Fruit fly (Drosophila melanogaster): ENCODE data around the gene CG34124.

The CG34124 gene

DNA sequence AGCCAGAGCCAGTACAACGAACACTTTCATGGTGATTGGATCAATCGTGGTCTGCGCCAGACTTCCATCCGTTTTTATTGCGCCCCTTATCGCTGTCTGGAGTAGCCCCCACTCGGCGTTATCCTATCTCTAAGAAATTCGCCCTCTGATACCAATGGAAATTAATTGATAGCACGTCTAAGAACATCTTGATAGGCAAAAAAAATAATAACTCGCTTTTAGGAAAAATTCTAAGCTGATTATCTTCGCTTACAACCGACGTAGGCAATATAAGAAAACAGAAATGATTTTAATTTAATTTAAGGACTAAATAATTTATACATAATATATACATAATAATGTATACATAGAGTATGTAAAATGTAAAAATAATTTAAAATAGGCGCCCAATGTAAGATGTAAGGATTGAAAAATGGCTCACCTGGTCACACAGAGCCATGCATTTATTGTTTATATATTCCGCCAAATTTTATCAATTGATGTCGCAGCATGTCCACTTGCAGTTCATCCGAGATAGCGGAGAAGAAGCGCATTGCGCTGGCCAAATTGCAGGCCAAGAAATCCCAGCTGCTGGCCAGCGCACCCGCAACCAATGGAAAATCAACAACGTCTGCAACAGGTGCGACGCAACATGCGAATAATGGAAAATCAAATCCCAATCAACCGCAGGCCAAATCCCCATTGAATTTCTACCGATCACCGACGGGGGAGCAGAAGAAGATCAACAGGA lies 3.0 kb upstream of the CG34124 start, which contains the start of the genes Jon25Bi and Marcal1 (continued):
- TF ChIP-seq croc (GFP tag; conservative IDR thresholded peaks at IDR 0.05): no peak
- TF ChIP-seq CG15601 (tag; optimal IDR thresholded peaks at IDR 0.05): no peak
- no peak for TF ChIP-seq unpg (GFP tag; optimal IDR thresholded peaks at IDR 0.05)
- TF ChIP-seq CG11723 (GFP tag; optimal IDR thresholded peaks at IDR 0.05): no peak
- no peak for TF ChIP-seq sqz (GFP tag; optimal IDR thresholded peaks at IDR 0.05)
- TF ChIP-seq CG9797 (GFP tag; optimal IDR thresholded peaks at IDR 0.05): peak; percentile 43
- TF ChIP-seq stwl (tag; optimal IDR thresholded peaks at IDR 0.05): peak; percentile 55
- no peak for TF ChIP-seq jumu (GFP tag; optimal IDR thresholded peaks at IDR 0.05)
- peak; percentile 0 for TF ChIP-seq MESR4 (GFP tag; optimal IDR thresholded peaks at IDR 0.05)
- no peak for TF ChIP-seq hbn (GFP tag; IDR thresholded peaks at IDR 0.05; ENCODE audit: partially characterized antibody)
- no peak for TF ChIP-seq ab (GFP tag; optimal IDR thresholded peaks at IDR 0.05)
- peak; percentile 44 for TF ChIP-seq grn (GFP tag; optimal IDR thresholded peaks at IDR 0.05)
- no peak for TF ChIP-seq NC2α (GFP tag; optimal IDR thresholded peaks at IDR 0.05)
- no peak for TF ChIP-seq wor (GFP tag; IDR thresholded peaks at IDR 0.05)
- TF ChIP-seq gce (GFP tag; IDR thresholded peaks at IDR 0.05): no peak
- TF ChIP-seq crp (GFP tag; optimal IDR thresholded peaks at IDR 0.05): peak in 1 of 2 experiments; percentile 65
- no peak for TF ChIP-seq PHDP (tag; optimal IDR thresholded peaks at IDR 0.05)
- no peak for TF ChIP-seq CG13123 (GFP tag; optimal IDR thresholded peaks at IDR 0.05)
- TF ChIP-seq pzg (GFP tag; optimal IDR thresholded peaks at IDR 0.05): peak; percentile 21
- TF ChIP-seq E2f2 (GFP tag; IDR thresholded peaks at IDR 0.05): peak; percentile 82
- no peak for TF ChIP-seq CG14014 (GFP tag; IDR thresholded peaks at IDR 0.05)
- TF ChIP-seq CG2678 (tag; optimal IDR thresholded peaks at IDR 0.05): no peak

DNA sequence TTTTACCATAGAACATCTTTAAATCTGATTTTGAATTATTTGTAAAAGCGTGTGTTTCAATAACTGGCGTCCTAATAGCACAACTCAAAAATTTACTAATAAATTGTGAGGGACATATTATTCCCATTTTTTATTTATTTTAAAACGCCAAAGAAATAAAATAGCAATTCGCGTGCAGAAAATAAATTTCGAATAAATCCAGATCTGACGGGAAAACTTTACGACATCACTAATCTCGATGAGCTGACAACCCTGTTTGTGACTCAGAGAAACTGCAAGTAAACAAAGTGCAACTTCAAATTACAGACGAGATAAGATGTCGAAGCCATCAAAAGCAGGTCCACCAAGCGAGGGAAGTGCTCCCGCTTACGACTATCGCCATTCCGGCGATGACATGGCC lies 7.2 kb downstream of the CG34124 start, which contains the start of gene CG34125:
Gene CG34125 (plus strand): TSS at position 254 of the 400 bp plus-strand sequence.
- TF ChIP-seq MESR4 (GFP tag; optimal IDR thresholded peaks at IDR 0.05) (peak; percentile 13), Ssrp (tag; optimal IDR thresholded peaks at IDR 0.05) (no peak), CG14860 (GFP tag; IDR thresholded peaks at IDR 0.05; ENCODE audit: partially characterized antibody) (no peak), CG18476 (GFP tag; optimal IDR thresholded peaks at IDR 0.05) (no peak), row (GFP tag; IDR thresholded peaks at IDR 0.05) (peak; percentile 86), kay (GFP tag; optimal IDR thresholded peaks at IDR 0.05) (peak; percentile 97), pan (optimal IDR thresholded peaks at IDR 0.05) (no peak), pan (GFP tag; optimal IDR thresholded peaks at IDR 0.05 in 1 of 2, IDR thresholded peaks at IDR 0.05 in 1 of 2) (peak in 1 of 2 experiments; percentile 32), HmgZ (tag; optimal IDR thresholded peaks at IDR 0.05) (peak; percentile 13), E2f2 (GFP tag; IDR thresholded peaks at IDR 0.05) (0 out of 2 replicates have a peak, but pooled peaks have one; percentile 22), CG15514 (GFP tag; optimal IDR thresholded peaks at IDR 0.05) (peak; percentile 81), CG8290 (GFP tag; optimal IDR thresholded peaks at IDR 0.05) (no peak), CG8290 (tag; optimal IDR thresholded peaks at IDR 0.05) (no peak), CG34422 (GFP tag; IDR thresholded peaks at IDR 0.05) (0 out of 3 replicates have a peak, but pooled peaks have one; percentile 8), Hr39 (optimal IDR thresholded peaks at IDR 0.05) (no peak), CG17912 (GFP tag; optimal IDR thresholded peaks at IDR 0.05) (no peak), CG14014 (GFP tag; IDR thresholded peaks at IDR 0.05) (0 out of 2 replicates have a peak, but pooled peaks have one; percentile 11), CG11247 (GFP tag; IDR thresholded peaks at IDR 0.05) (no peak), Med (GFP tag) (peak; percentile 67), lab (GFP tag; optimal IDR thresholded peaks at IDR 0.05) (no peak), phol (tag; optimal IDR thresholded peaks at IDR 0.05) (peak; percentile 11), fd96Cb (tag; optimal IDR thresholded peaks at IDR 0.05) (no peak), mam (GFP tag; optimal IDR thresholded peaks at IDR 0.05) (peak; percentile 14), Elba2 (GFP tag; optimal IDR thresholded peaks at IDR 0.05) (no peak), CG3847 (GFP tag; IDR thresholded peaks at IDR 0.05) (peak; percentile 26; the same call in 1 of the 2 replicates), CG16863 (GFP tag; optimal IDR thresholded peaks at IDR 0.05) (no peak), CG4730 (GFP tag; IDR thresholded peaks at IDR 0.05) (no peak), CG13287 (GFP tag; IDR thresholded peaks at IDR 0.05; ENCODE audit: partially characterized antibody) (peak; percentile 22; the same call in 1 of the 2 replicates), zfh1 (GFP tag; IDR thresholded peaks at IDR 0.05) (peak; percentile 20; the same call in 1 of the 3 replicates), slbo (GFP tag; IDR thresholded peaks at IDR 0.05) (peak; percentile 32; the same call in 1 of the 2 replicates)

Measured in whole organism, embryonic.